Worm (Caenorhabditis elegans) whole organism, L4 larva: Measurements from ENCODE around the gene F09E5.7.

Experiments used
- D1046.2 ChIP-seq: fragments of 200-800 bp; sonication (Bioruptor generic); IDR thresholded peaks from 2 replicates; pipeline ENCODE4 v1.3.6; 2022; ENCODE audit warnings: missing genetic modification characterization, missing compliant biosample characterization
- ZK546.5 ChIP-seq, 2 experiments: sonication (generic microtip); optimal IDR thresholded peaks; 2 replicates each; lab custom pipeline; 2017; ENCODE audit warnings: missing biosample characterization in 2 of 2, missing genetic modification characterization in 2 of 2
- cey-2 ChIP-seq: sonication (generic microtip); optimal IDR thresholded peaks from 3 replicates; lab custom pipeline; 2017; ENCODE audit warnings: missing genetic modification characterization, mild to moderate bottlenecking, missing compliant biosample characterization, antibody characterized with exemption, borderline replicate concordance; ENCODE audit not compliant: insufficient read depth
- daf-16 ChIP-seq, 3 experiments: sonication (generic microtip); optimal IDR thresholded peaks; 2 replicates each; lab custom pipeline; 2016 to 2017; ENCODE audit warnings: missing genetic modification characterization in 3 of 3, missing genetic modification reagents in 3 of 3, mild to moderate bottlenecking in 2 of 3, missing compliant biosample characterization in 2 of 3, missing biosample characterization in 1 of 3, moderate library complexity in 1 of 3
- egl-27 ChIP-seq: sonication (generic microtip); optimal IDR thresholded peaks from 3 replicates; lab custom pipeline; 2017; ENCODE audit warnings: missing biosample characterization, missing genetic modification reagents, missing genetic modification characterization
- hlh-11 ChIP-seq: fragments of 200-800 bp; sonication (Bioruptor generic); optimal IDR thresholded peaks from 2 replicates; lab custom pipeline; 2018; ENCODE audit warnings: mild to moderate bottlenecking, missing genetic modification characterization, missing compliant biosample characterization
- mxl-2 ChIP-seq: fragments of 200-800 bp; sonication (Bioruptor generic); conservative IDR thresholded peaks from 2 replicates; pipeline ENCODE4 v1.3.6; 2022; ENCODE audit warnings: missing genetic modification reagents, missing genetic modification characterization, missing compliant biosample characterization
- nhr-237 ChIP-seq: sonication (generic microtip); optimal IDR thresholded peaks from 2 replicates; lab custom pipeline; 2017; ENCODE audit warnings: missing biosample characterization, missing genetic modification characterization
- nhr-76 ChIP-seq: fragments of 150-350 bp; optimal IDR thresholded peaks from 2 replicates; lab custom pipeline; 2014; ENCODE audit warnings: missing biosample characterization, missing genetic modification characterization
- unc-130 ChIP-seq: sonication (generic microtip); optimal IDR thresholded peaks from 2 replicates; lab custom pipeline; 2016; ENCODE audit warnings: missing genetic modification reagents, missing genetic modification characterization, missing compliant biosample characterization
- unc-62 ChIP-seq, 3 experiments: fragments of 150-350 bp in 1 of 3; sonication (generic microtip); optimal IDR thresholded peaks in 2 of 3; peaks in 1 of 3; 1 replicate in 1 of 3; 2 replicates in 2 of 3; lab custom pipeline; 2014 to 2017; ENCODE audit warnings: missing biosample characterization in 3 of 3, missing genetic modification characterization in 3 of 3, missing genetic modification reagents in 3 of 3, missing genotype in 1 of 3
- ztf-7 ChIP-seq: fragments of 150-350 bp; optimal IDR thresholded peaks from 2 replicates; lab custom pipeline; 2014; ENCODE audit warnings: missing biosample characterization, missing genetic modification characterization

ce11 chrII:5384282-5384681 is 32.4 kb downstream of the F09E5.7 start:
- TF ChIP-seq daf-16 (GFP tag; optimal IDR thresholded peaks at IDR 0.05; lab: Kevin White, UChicago) (no peak), daf-16 (tag; optimal IDR thresholded peaks at IDR 0.05; lab: Kevin White, UChicago) (peak; percentile 22), unc-62 (GFP tag; optimal IDR thresholded peaks at IDR 0.05 in 1 of 2; lab: Kevin White, UChicago) (no peak), unc-62 (tag; optimal IDR thresholded peaks at IDR 0.05; lab: Kevin White, UChicago) (no peak), ztf-7 (tag; lab: Kevin White, UChicago) (no peak), egl-27 (tag; lab: Kevin White, UChicago) (no peak), nhr-237 (tag; lab: Kevin White, UChicago) (no peak), cey-2 (tag; lab: Kevin White, UChicago) (no peak), unc-130 (GFP tag; lab: Kevin White, UChicago) (no peak), mxl-2 (GFP tag; lab: Robert Waterston, UW) (no peak), hlh-11 (tag; lab: Kevin White, UChicago) (no peak), nhr-76 (no peak), ZK546.5 (tag; optimal IDR thresholded peaks at IDR 0.05; lab: Kevin White, UChicago) (no peak), D1046.2 (GFP tag; lab: Robert Waterston, UW) (no peak)
